Fruit fly (Drosophila melanogaster): ENCODE measurements around the gene Ir75a.

The Ir75a gene

DNA sequence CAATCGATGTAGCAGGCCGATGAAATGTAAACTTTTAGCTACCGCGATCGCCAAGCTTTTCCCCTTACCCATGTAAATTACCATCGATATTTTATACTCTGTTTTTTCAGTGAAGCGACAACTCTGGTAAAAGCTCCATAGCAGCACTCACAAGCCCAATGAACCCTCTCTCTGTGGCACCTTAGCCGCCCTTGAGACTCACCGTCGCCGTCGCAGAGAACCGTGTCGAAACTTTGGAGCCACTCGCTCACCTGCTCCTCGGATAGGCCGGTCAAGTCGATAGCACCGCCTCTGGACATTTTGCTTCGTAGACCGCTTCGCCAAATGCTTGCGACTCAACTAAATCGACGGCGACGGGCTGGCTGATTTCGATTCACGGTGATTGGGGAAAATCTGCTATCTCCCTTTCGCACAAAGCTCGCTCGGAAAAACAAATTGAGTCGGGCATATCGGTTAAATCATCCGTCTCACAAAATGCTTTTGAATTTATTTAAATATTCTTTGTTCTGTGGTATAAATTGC is 23.4 kb upstream of the Ir75a start, which contains the start of gene CG5577:
Gene CG5577 (minus strand): TSS at position 343 of the 522 bp plus-strand sequence.
- TF ChIP-seq pan (optimal IDR thresholded peaks at IDR 0.05) (no peak), foxo (GFP tag; optimal IDR thresholded peaks at IDR 0.05) (no peak), OdsH (GFP tag; optimal IDR thresholded peaks at IDR 0.05) (peak; percentile 5), CrebA (GFP tag; optimal IDR thresholded peaks at IDR 0.05; ENCODE audit: borderline replicate concordance) (no peak), lola (GFP tag; optimal IDR thresholded peaks at IDR 0.05) (no peak), usp (GFP tag; optimal IDR thresholded peaks at IDR 0.05) (no peak), Hr78 (GFP tag; optimal IDR thresholded peaks at IDR 0.05) (no peak), brk (GFP tag; optimal IDR thresholded peaks at IDR 0.05) (no peak), Myc (optimal IDR thresholded peaks at IDR 0.05) (no peak), dmrt93B (GFP tag; optimal IDR thresholded peaks at IDR 0.05) (no peak), CG9705 (GFP tag; optimal IDR thresholded peaks at IDR 0.05) (no peak), ey (GFP tag; optimal IDR thresholded peaks at IDR 0.05) (no peak), Dfd (GFP tag; optimal IDR thresholded peaks at IDR 0.05) (no peak), woc (GFP tag; optimal IDR thresholded peaks at IDR 0.05) (peak; percentile 43), Vsx2 (GFP tag; optimal IDR thresholded peaks at IDR 0.05; ENCODE audit: partially characterized antibody) (no peak), Abd-B (GFP tag; optimal IDR thresholded peaks at IDR 0.05) (no peak), sv (GFP tag; optimal IDR thresholded peaks at IDR 0.05) (no peak), rgr (GFP tag; optimal IDR thresholded peaks at IDR 0.05) (peak; percentile 16), dl (GFP tag; optimal IDR thresholded peaks at IDR 0.05; ENCODE audit: insufficient read depth in 1 of 2, partially characterized antibody in 2 of 2) (no peak), Jra (GFP tag; optimal IDR thresholded peaks at IDR 0.05) (no peak), fru (GFP tag; optimal IDR thresholded peaks at IDR 0.05) (peak; percentile 26), N (GFP tag; optimal IDR thresholded peaks at IDR 0.05) (no peak), GATAd (GFP tag; optimal IDR thresholded peaks at IDR 0.05) (no peak), jim (GFP tag; optimal IDR thresholded peaks at IDR 0.05) (no peak), Mio (GFP tag; optimal IDR thresholded peaks at IDR 0.05) (no peak), br (GFP tag; optimal IDR thresholded peaks at IDR 0.05) (peak; percentile 10), h (GFP tag; optimal IDR thresholded peaks at IDR 0.05) (peak; percentile 51), CG32264 (GFP tag; optimal IDR thresholded peaks at IDR 0.05) (no peak), Rel (GFP tag; optimal IDR thresholded peaks at IDR 0.05) (no peak), Rel (tag; optimal IDR thresholded peaks at IDR 0.05) (peak; percentile 33), HLH106 (tag; optimal IDR thresholded peaks at IDR 0.05) (peak; percentile 38), Hnf4 (GFP tag; optimal IDR thresholded peaks at IDR 0.05) (no peak), Dif (GFP tag; optimal IDR thresholded peaks at IDR 0.05; ENCODE audit: partially characterized antibody) (peak; percentile 48), dsf (GFP tag; optimal IDR thresholded peaks at IDR 0.05; ENCODE audit: borderline replicate concordance) (no peak), sage (GFP tag; optimal IDR thresholded peaks at IDR 0.05) (no peak), tai (GFP tag; optimal IDR thresholded peaks at IDR 0.05) (no peak), Hr83 (GFP tag; optimal IDR thresholded peaks at IDR 0.05; ENCODE audit: poor library complexity, severe bottlenecking) (no peak), Sp1 (GFP tag; optimal IDR thresholded peaks at IDR 0.05) (peak; percentile 47), psq (GFP tag; optimal IDR thresholded peaks at IDR 0.05) (no peak)

DNA sequence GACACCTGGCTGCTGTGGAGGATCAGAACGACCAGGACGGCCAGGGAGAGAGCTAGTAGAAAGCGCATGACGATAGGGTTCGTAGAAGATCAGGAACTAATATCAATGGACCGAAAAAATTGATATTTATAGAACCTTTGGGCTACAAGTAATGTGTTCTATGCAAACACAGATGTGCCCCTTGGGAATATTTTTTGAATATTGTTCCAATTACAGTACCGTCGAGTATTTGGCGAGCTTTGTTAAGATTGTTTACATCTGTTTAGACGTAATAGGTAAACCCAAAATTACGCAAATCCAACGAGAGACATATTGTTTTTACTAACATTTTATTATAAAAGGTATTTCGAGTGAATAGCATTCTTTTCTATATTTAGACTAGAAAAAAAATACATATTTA is 17.4 kb upstream of the Ir75a start, which contains the start of gene CG32189:
Gene CG32189 (minus strand): TSS at position 101 of the 400 bp plus-strand sequence.
- TF ChIP-seq tai (GFP tag; optimal IDR thresholded peaks at IDR 0.05) (no peak), h (GFP tag; optimal IDR thresholded peaks at IDR 0.05) (no peak), dsf (GFP tag; optimal IDR thresholded peaks at IDR 0.05; ENCODE audit: borderline replicate concordance) (no peak), jim (GFP tag; optimal IDR thresholded peaks at IDR 0.05) (no peak), HLH106 (tag; optimal IDR thresholded peaks at IDR 0.05) (no peak), foxo (GFP tag; optimal IDR thresholded peaks at IDR 0.05) (no peak), psq (GFP tag; optimal IDR thresholded peaks at IDR 0.05) (no peak), Hr83 (GFP tag; optimal IDR thresholded peaks at IDR 0.05; ENCODE audit: poor library complexity, severe bottlenecking) (no peak), Myc (optimal IDR thresholded peaks at IDR 0.05) (no peak)

Data from whole organism, wandering third instar larva.